Worm (Caenorhabditis elegans): ENCODE data around the gene C34H4.5.

Gene C34H4.5

DNA sequence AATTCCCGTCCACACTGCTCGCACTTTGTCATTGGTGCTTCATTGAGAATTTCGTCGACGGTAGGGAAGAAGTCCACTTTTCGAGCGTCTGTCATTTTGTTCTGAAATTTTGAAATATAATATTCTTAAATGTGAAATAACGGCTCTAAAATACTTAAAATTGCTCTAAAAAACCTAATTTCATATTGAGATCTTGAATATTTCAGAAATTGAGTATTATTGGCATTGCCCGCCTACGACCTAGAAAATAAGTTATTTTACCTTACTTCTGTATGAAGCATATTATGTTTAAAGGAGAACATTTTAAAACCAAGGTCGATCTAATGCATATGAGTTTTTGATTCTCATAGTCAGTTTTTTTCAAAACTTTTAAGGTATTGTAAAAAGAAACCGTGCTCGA, at the start of gene C34H4.5:
Gene C34H4.5 (minus strand): TSS at position 101 of the 400 bp plus-strand sequence.
- TF ChIP-seq fkh-10 (GFP tag; optimal IDR thresholded peaks at IDR 0.05) (no peak), K02D7.2 (tag; optimal IDR thresholded peaks at IDR 0.05) (no peak)

DNA sequence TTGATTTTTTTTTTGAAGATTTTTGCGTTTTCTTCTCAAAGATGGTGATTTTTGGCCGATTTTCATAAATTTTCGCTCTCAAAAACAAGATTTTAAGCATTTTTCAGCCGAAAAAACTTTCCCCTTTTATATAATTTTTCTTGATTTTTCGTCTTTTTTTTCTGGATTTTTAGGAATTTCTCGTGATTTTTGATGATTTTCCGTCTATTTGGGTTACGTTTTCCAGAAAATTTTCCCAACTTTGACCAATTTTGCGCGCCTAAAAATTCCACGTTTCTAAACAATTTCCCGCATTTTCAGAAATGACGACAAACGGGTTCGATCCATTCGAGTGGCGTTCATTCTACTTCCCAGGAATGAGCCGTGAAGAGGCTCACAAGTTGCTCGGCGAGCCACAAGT, 47.0 kb upstream of the C34H4.5 start, which contains the start of gene ced-2:
Gene ced-2 (plus strand): TSS at position 301 of the 400 bp plus-strand sequence.
- TF ChIP-seq C08G9.2 (tag; optimal IDR thresholded peaks at IDR 0.05) (no peak), fkh-10 (GFP tag; optimal IDR thresholded peaks at IDR 0.05) (no peak), nhr-232 (tag; optimal IDR thresholded peaks at IDR 0.05) (no peak), ttx-3 (tag; optimal IDR thresholded peaks at IDR 0.05) (no peak), rnt-1 (tag; optimal IDR thresholded peaks at IDR 0.05) (no peak), ceh-24 (tag; optimal IDR thresholded peaks at IDR 0.05) (no peak), madf-2 (tag; optimal IDR thresholded peaks at IDR 0.05) (no peak), elt-2 (tag; optimal IDR thresholded peaks at IDR 0.05) (no peak)

DNA sequence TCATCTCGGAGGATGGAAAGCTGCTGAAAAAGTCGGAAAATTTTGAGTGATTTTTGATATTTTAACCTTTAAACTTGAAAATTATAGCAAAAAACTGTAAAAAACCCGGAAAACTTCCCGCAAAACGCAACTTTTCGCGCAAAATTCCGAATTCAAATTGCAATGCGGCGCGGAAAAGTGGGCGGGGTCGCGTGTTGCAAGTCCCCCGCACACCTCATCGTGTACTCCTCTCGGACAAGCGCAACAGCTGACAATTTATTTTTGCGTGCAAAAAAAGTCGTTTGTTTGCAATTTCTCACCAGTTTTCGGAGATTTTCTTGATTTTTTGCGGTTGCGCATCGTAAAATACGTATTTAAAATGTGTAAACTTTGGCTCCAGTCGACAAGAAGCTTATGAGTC, 45.8 kb upstream of the C34H4.5 start, which contains the start of gene npp-8:
Gene npp-8 (minus strand): TSS at position 23 of the 400 bp plus-strand sequence.
- peak; percentile 67 for TF ChIP-seq ceh-6 (GFP tag; optimal IDR thresholded peaks at IDR 0.05)
- peak; percentile 89 for TF ChIP-seq ceh-34 (tag; optimal IDR thresholded peaks at IDR 0.05)
- peak; percentile 58 for TF ChIP-seq madf-2 (tag; optimal IDR thresholded peaks at IDR 0.05)
- TF ChIP-seq ceh-45 (GFP tag; IDR thresholded peaks at IDR 0.05): no peak
- peak; percentile 64 for TF ChIP-seq Y22D7AL.16 (tag; optimal IDR thresholded peaks at IDR 0.05)
- TF ChIP-seq K02D7.2 (tag; optimal IDR thresholded peaks at IDR 0.05): peak; percentile 79
- TF ChIP-seq unc-42 (tag; optimal IDR thresholded peaks at IDR 0.05): peak; percentile 61
- TF ChIP-seq ceh-19 (GFP tag; optimal IDR thresholded peaks at IDR 0.05): peak; percentile 88
- peak; percentile 82 for TF ChIP-seq fkh-6 (tag; optimal IDR thresholded peaks at IDR 0.05)
- no peak for TF ChIP-seq eyg-1 (tag; optimal IDR thresholded peaks at IDR 0.05)
- peak; percentile 93 for TF ChIP-seq tbx-2 (tag; optimal IDR thresholded peaks at IDR 0.05)
- no peak for TF ChIP-seq ama-1 (optimal IDR thresholded peaks at IDR 0.05)
- no peak for TF ChIP-seq sox-2 (GFP tag; IDR thresholded peaks at IDR 0.05)
- peak; percentile 91 for TF ChIP-seq ceh-14 (tag; optimal IDR thresholded peaks at IDR 0.05)
- peak; percentile 95 for TF ChIP-seq ceh-31 (tag; optimal IDR thresholded peaks at IDR 0.05)
- TF ChIP-seq T23F11.4 (GFP tag; optimal IDR thresholded peaks at IDR 0.05): peak; percentile 47
- peak; percentile 65 for TF ChIP-seq mec-3 (tag; optimal IDR thresholded peaks at IDR 0.05; ENCODE audit: borderline replicate concordance)
- TF ChIP-seq elt-2 (tag; optimal IDR thresholded peaks at IDR 0.05): peak; percentile 92
- TF ChIP-seq ceh-9 (tag; optimal IDR thresholded peaks at IDR 0.05): peak; percentile 28
- TF ChIP-seq ztf-16 (tag; optimal IDR thresholded peaks at IDR 0.05): peak; percentile 87
- peak; percentile 34 for TF ChIP-seq npax-4 (tag; optimal IDR thresholded peaks at IDR 0.05)
- TF ChIP-seq tbx-7 (tag; optimal IDR thresholded peaks at IDR 0.05): peak; percentile 51
- peak; percentile 86 for TF ChIP-seq syd-9 (tag; optimal IDR thresholded peaks at IDR 0.05)
- TF ChIP-seq unc-55 (GFP tag; optimal IDR thresholded peaks at IDR 0.05): no peak
- TF ChIP-seq hlh-15 (tag; optimal IDR thresholded peaks at IDR 0.05): peak; percentile 56
- TF ChIP-seq K09A11.1 (tag; optimal IDR thresholded peaks at IDR 0.05; ENCODE audit: insufficient read depth): peak; percentile 66
- peak; percentile 64 for TF ChIP-seq zip-5 (tag; optimal IDR thresholded peaks at IDR 0.05)
- TF ChIP-seq hlh-6 (tag; optimal IDR thresholded peaks at IDR 0.05): peak; percentile 87
- peak; percentile 62 for TF ChIP-seq lin-11 (tag; optimal IDR thresholded peaks at IDR 0.05)
- TF ChIP-seq elt-4 (tag; optimal IDR thresholded peaks at IDR 0.05): no peak
- TF ChIP-seq pros-1 (tag; optimal IDR thresholded peaks at IDR 0.05): no peak
- peak; percentile 72 for TF ChIP-seq ets-4 (tag; optimal IDR thresholded peaks at IDR 0.05)
- peak; percentile 64 for TF ChIP-seq ceh-30 (tag; optimal IDR thresholded peaks at IDR 0.05)
- peak; percentile 69 for TF ChIP-seq C38D4.7 (GFP tag; optimal IDR thresholded peaks at IDR 0.05)
- peak; percentile 87 for TF ChIP-seq ceh-2 (tag; optimal IDR thresholded peaks at IDR 0.05)
- TF ChIP-seq ref-2 (tag; optimal IDR thresholded peaks at IDR 0.05): peak; percentile 93
- no peak; the same call in 1 of the 2 replicates for TF ChIP-seq unc-3 (GFP tag; conservative IDR thresholded peaks at IDR 0.05)
- peak; percentile 84 for TF ChIP-seq unc-3 (tag; optimal IDR thresholded peaks at IDR 0.05)
- TF ChIP-seq sdc-2 (tag; optimal IDR thresholded peaks at IDR 0.05): peak; percentile 75
- TF ChIP-seq gmeb-2 (tag; optimal IDR thresholded peaks at IDR 0.05): peak; percentile 73
- TF ChIP-seq rnt-1 (tag; optimal IDR thresholded peaks at IDR 0.05): peak; percentile 90
- no peak for TF ChIP-seq pag-3 (tag; optimal IDR thresholded peaks at IDR 0.05; ENCODE audit: borderline replicate concordance)
- peak; percentile 88 for TF ChIP-seq pha-2 (tag; optimal IDR thresholded peaks at IDR 0.05)
- peak; percentile 79 for TF ChIP-seq hlh-30 (tag; optimal IDR thresholded peaks at IDR 0.05; ENCODE audit: insufficient read depth)

Data from whole organism, late embryonic.